Fruit fly (Drosophila melanogaster) whole organism, embryonic: ENCODE measurements around the gene gce.

Experiments
- CG10147 ChIP-seq: fragments of 200-800 bp; sonication (Bioruptor generic); optimal IDR thresholded peaks from 2 replicates; lab custom pipeline; 2019; ENCODE audit warnings: missing biosample characterization, mild to moderate bottlenecking, missing genetic modification characterization, moderate library complexity
- CG10209 ChIP-seq: fragments of 200-800 bp; sonication (Bioruptor generic); optimal IDR thresholded peaks from 3 replicates; lab custom pipeline; 2017; ENCODE audit warnings: missing biosample characterization, mild to moderate bottlenecking, missing genetic modification characterization, missing genetic modification reagents
- CG12219 ChIP-seq: fragments of 200-800 bp; sonication (Bioruptor generic); optimal IDR thresholded peaks from 3 replicates; lab custom pipeline; 2018; ENCODE audit warnings: missing biosample characterization, mild to moderate bottlenecking, missing genetic modification characterization
- CG13424 ChIP-seq: fragments of 200-800 bp; sonication (Bioruptor generic); optimal IDR thresholded peaks from 2 replicates; lab custom pipeline; 2019; ENCODE audit warnings: missing biosample characterization, mild to moderate bottlenecking, missing genetic modification characterization, moderate library complexity
- CG14050 ChIP-seq: fragments of 200-800 bp; sonication (Bioruptor generic); IDR thresholded peaks from 3 replicates; pipeline ENCODE4 v1.3.6; 2022; ENCODE audit warnings: missing biosample characterization, missing genetic modification characterization
- CG15514 ChIP-seq: fragments of 200-800 bp; sonication (Bioruptor generic); optimal IDR thresholded peaks from 3 replicates; lab custom pipeline; 2017; ENCODE audit warnings: missing biosample characterization, missing genetic modification characterization, mild to moderate bottlenecking, moderate library complexity, missing genetic modification reagents
- CG17186 ChIP-seq: fragments of 200-800 bp; sonication (Bioruptor generic); optimal IDR thresholded peaks from 3 replicates; lab custom pipeline; 2017; ENCODE audit warnings: missing biosample characterization, missing genetic modification reagents, missing genetic modification characterization
- CG17328 ChIP-seq: fragments of 200-800 bp; sonication (Bioruptor generic); IDR thresholded peaks from 2 replicates; pipeline ENCODE4 v1.3.6; 2022; ENCODE audit warnings: missing biosample characterization, missing genetic modification characterization
- CG1792 ChIP-seq: fragments of 200-800 bp; sonication (Bioruptor generic); optimal IDR thresholded peaks from 2 replicates; lab custom pipeline; 2016; ENCODE audit warnings: missing biosample characterization, missing genetic modification characterization
- CG2678 ChIP-seq: fragments of 200-800 bp; sonication (Bioruptor generic); optimal IDR thresholded peaks from 3 replicates; lab custom pipeline; 2019; ENCODE audit warnings: missing biosample characterization, mild to moderate bottlenecking, missing genetic modification characterization, moderate library complexity
- CG30403 ChIP-seq: fragments of 200-800 bp; sonication (Bioruptor generic); optimal IDR thresholded peaks from 3 replicates; lab custom pipeline; 2016; ENCODE audit warnings: missing biosample characterization, missing genetic modification characterization
- CG31388 ChIP-seq: fragments of 200-800 bp; sonication (Bioruptor generic); optimal IDR thresholded peaks from 2 replicates; lab custom pipeline; 2016; ENCODE audit warnings: missing biosample characterization, missing genetic modification characterization
- CG32532 ChIP-seq: fragments of 200-800 bp; sonication (Bioruptor generic); IDR thresholded peaks from 2 replicates; pipeline ENCODE4 v1.3.6; 2022; ENCODE audit warnings: missing biosample characterization, missing genetic modification characterization
- CG32772 ChIP-seq: fragments of 200-800 bp; sonication (Bioruptor generic); IDR thresholded peaks from 2 replicates; pipeline ENCODE4 v1.3.6; 2022; ENCODE audit warnings: missing biosample characterization, missing genetic modification characterization
- CG34376 ChIP-seq: fragments of 200-800 bp; sonication (Bioruptor generic); optimal IDR thresholded peaks from 2 replicates; lab custom pipeline; 2018; ENCODE audit warnings: missing biosample characterization, mild to moderate bottlenecking, missing genetic modification characterization
- CG43689 ChIP-seq: fragments of 200-800 bp; sonication (Bioruptor generic); IDR thresholded peaks from 2 replicates; pipeline ENCODE4 v1.3.6; 2022; ENCODE audit warnings: missing biosample characterization, missing genetic modification characterization
- CG4617 ChIP-seq: fragments of 200-800 bp; sonication (Bioruptor generic); optimal IDR thresholded peaks from 3 replicates; lab custom pipeline; 2016; ENCODE audit warnings: missing biosample characterization, missing genetic modification characterization, borderline replicate concordance
- CG6175 ChIP-seq: fragments of 200-800 bp; sonication (Bioruptor generic); IDR thresholded peaks from 3 replicates; pipeline ENCODE4 v1.3.6; 2022; ENCODE audit warnings: missing biosample characterization, missing genetic modification characterization
- CG7357 ChIP-seq: fragments of 200-800 bp; sonication (Bioruptor generic); IDR thresholded peaks from 3 replicates; pipeline ENCODE4 v1.3.6; 2022; ENCODE audit warnings: missing biosample characterization, missing genetic modification characterization
- CG8359 ChIP-seq: fragments of 200-800 bp; sonication (Bioruptor generic); optimal IDR thresholded peaks from 2 replicates; lab custom pipeline; 2017; ENCODE audit warnings: missing biosample characterization, mild to moderate bottlenecking, missing genetic modification characterization, borderline replicate concordance
- CG8944 ChIP-seq: fragments of 200-800 bp; sonication (Bioruptor generic); optimal IDR thresholded peaks from 3 replicates; lab custom pipeline; 2016; ENCODE audit warnings: missing biosample characterization, missing genetic modification characterization
- CG9727 ChIP-seq: fragments of 200-800 bp; sonication (Bioruptor generic); optimal IDR thresholded peaks from 3 replicates; lab custom pipeline; 2017; ENCODE audit warnings: missing biosample characterization, mild to moderate bottlenecking, missing genetic modification characterization
- D19A ChIP-seq: fragments of 200-800 bp; optimal IDR thresholded peaks from 3 replicates; lab custom pipeline; 2019; ENCODE audit warnings: missing biosample characterization, mild to moderate bottlenecking, missing genetic modification characterization, moderate library complexity
- Eip74EF ChIP-seq, 2 experiments: fragments of 200-800 bp in 1 of 2; fragments of >200 bp in 1 of 2; sonication (Bioruptor generic) in 1 of 2; optimal IDR thresholded peaks; 2 replicates each; lab custom pipeline; 2017 to 2019; ENCODE audit warnings: missing biosample characterization in 2 of 2, missing genetic modification characterization in 2 of 2, mild to moderate bottlenecking in 1 of 2, moderate library complexity in 1 of 2
- Ets65A ChIP-seq: fragments of 200-800 bp; sonication (Bioruptor generic); peaks from one replicate; lab custom pipeline; 2016; ENCODE audit warnings: missing biosample characterization, missing genetic modification characterization
- Gsc ChIP-seq: fragments of 200-800 bp; sonication (Bioruptor generic); IDR thresholded peaks from 2 replicates; pipeline ENCODE4 v1.3.6; 2022; ENCODE audit warnings: missing biosample characterization, missing genetic modification characterization
- HLHmδ ChIP-seq: fragments of 200-800 bp; sonication (Bioruptor generic); optimal IDR thresholded peaks from 2 replicates; lab custom pipeline; 2018; ENCODE audit warnings: missing biosample characterization, mild to moderate bottlenecking, missing genetic modification characterization, moderate library complexity
- MTF-1 ChIP-seq: fragments of 200-800 bp; sonication (Bioruptor generic); optimal IDR thresholded peaks from 2 replicates; lab custom pipeline; 2018; ENCODE audit warnings: missing biosample characterization, mild to moderate bottlenecking, missing genetic modification characterization, borderline replicate concordance
- Max ChIP-seq: fragments of 200-800 bp; sonication (Bioruptor generic); optimal IDR thresholded peaks from 2 replicates; lab custom pipeline; 2016; ENCODE audit warnings: missing biosample characterization, mild to moderate bottlenecking, missing genetic modification characterization
- Mes4 ChIP-seq: fragments of 200-800 bp; sonication (Bioruptor generic); optimal IDR thresholded peaks from 2 replicates; lab custom pipeline; 2016; ENCODE audit warnings: missing biosample characterization, missing genetic modification characterization
- Ssrp ChIP-seq: fragments of 200-800 bp; sonication (Bioruptor generic); optimal IDR thresholded peaks from 2 replicates; lab custom pipeline; 2018; ENCODE audit warnings: missing biosample characterization, mild to moderate bottlenecking, missing genetic modification characterization, moderate library complexity
- bigmax ChIP-seq: fragments of 200-800 bp; sonication (Bioruptor generic); optimal IDR thresholded peaks from 2 replicates; lab custom pipeline; 2018; ENCODE audit warnings: missing biosample characterization, mild to moderate bottlenecking, missing genetic modification characterization
- chinmo ChIP-seq: fragments of 200-800 bp; sonication (Bioruptor generic); IDR thresholded peaks from 4 replicates; pipeline ENCODE4 v1.3.6; 2022; ENCODE audit warnings: missing biosample characterization, missing genetic modification characterization; ENCODE audit not compliant: partially characterized antibody
- dmrt99B ChIP-seq: fragments of 200-800 bp; sonication (Bioruptor generic); optimal IDR thresholded peaks from 2 replicates; lab custom pipeline; 2018; ENCODE audit warnings: missing biosample characterization, mild to moderate bottlenecking, missing genetic modification characterization, moderate library complexity
- dpn ChIP-seq, 2 experiments: fragments of 200-800 bp; sonication (Bioruptor generic); optimal IDR thresholded peaks; 3 replicates each; lab custom pipeline; 2016; ENCODE audit warnings: missing biosample characterization in 2 of 2, missing genetic modification characterization in 2 of 2
- fu2 ChIP-seq: fragments of 200-800 bp; sonication (Bioruptor generic); optimal IDR thresholded peaks from 2 replicates; lab custom pipeline; 2016; ENCODE audit warnings: missing biosample characterization, missing genetic modification characterization
- nerfin-2 ChIP-seq: fragments of 200-800 bp; sonication (Bioruptor generic); IDR thresholded peaks from 2 replicates; pipeline ENCODE4 v1.3.6; 2022; ENCODE audit warnings: missing biosample characterization, missing genetic modification characterization; ENCODE audit not compliant: partially characterized antibody
- pan ChIP-seq, 4 experiments: fragments of >200 bp in 3 of 4; fragments of 200-800 bp in 1 of 4; sonication (Bioruptor generic) in 1 of 4; optimal IDR thresholded peaks in 3 of 4; IDR thresholded peaks in 1 of 4; 2 replicates each; pipeline versions ENCODE4 v1.3.6 to Lab custom; 2017 to 2022; ENCODE audit warnings: missing biosample characterization in 2 of 4, missing genetic modification characterization in 2 of 4, mixed read lengths in 1 of 4
- pb ChIP-seq: fragments of 200-800 bp; sonication (Bioruptor generic); optimal IDR thresholded peaks from 3 replicates; lab custom pipeline; 2016; ENCODE audit warnings: missing biosample characterization, missing genetic modification characterization
- pum ChIP-seq: fragments of 200-800 bp; sonication (Bioruptor generic); optimal IDR thresholded peaks from 2 replicates; lab custom pipeline; 2016; ENCODE audit warnings: missing biosample characterization, missing genetic modification characterization
- pzg ChIP-seq: fragments of 200-800 bp; sonication (Bioruptor generic); optimal IDR thresholded peaks from 3 replicates; lab custom pipeline; 2018; ENCODE audit warnings: missing biosample characterization, mild to moderate bottlenecking, missing genetic modification characterization, moderate library complexity
- repo ChIP-seq: fragments of 200-800 bp; sonication (Bioruptor generic); optimal IDR thresholded peaks from 2 replicates; lab custom pipeline; 2016; ENCODE audit warnings: missing biosample characterization, missing genetic modification characterization
- rib ChIP-seq: fragments of 200-800 bp; sonication (Bioruptor generic); IDR thresholded peaks from 2 replicates; pipeline ENCODE4 v1.3.6; 2022; ENCODE audit warnings: missing biosample characterization, missing genetic modification characterization
- slbo ChIP-seq: fragments of 200-800 bp; sonication (Bioruptor generic); IDR thresholded peaks from 2 replicates; pipeline ENCODE4 v1.3.6; 2022; ENCODE audit warnings: missing biosample characterization, missing genetic modification characterization
- sna ChIP-seq: fragments of 200-800 bp; sonication (Bioruptor generic); IDR thresholded peaks from 2 replicates; pipeline ENCODE4 v1.3.6; 2022; ENCODE audit warnings: missing biosample characterization, missing genetic modification characterization; ENCODE audit not compliant: partially characterized antibody
- sr ChIP-seq: fragments of 200-800 bp; sonication (Bioruptor generic); IDR thresholded peaks from 3 replicates; pipeline ENCODE4 v1.3.6; 2022; ENCODE audit warnings: missing biosample characterization, missing genetic modification characterization
- zfh1 ChIP-seq: fragments of 200-800 bp; sonication (Bioruptor generic); IDR thresholded peaks from 3 replicates; pipeline ENCODE4 v1.3.6; 2022; ENCODE audit warnings: missing biosample characterization, missing genetic modification characterization

gce gene

DNA sequence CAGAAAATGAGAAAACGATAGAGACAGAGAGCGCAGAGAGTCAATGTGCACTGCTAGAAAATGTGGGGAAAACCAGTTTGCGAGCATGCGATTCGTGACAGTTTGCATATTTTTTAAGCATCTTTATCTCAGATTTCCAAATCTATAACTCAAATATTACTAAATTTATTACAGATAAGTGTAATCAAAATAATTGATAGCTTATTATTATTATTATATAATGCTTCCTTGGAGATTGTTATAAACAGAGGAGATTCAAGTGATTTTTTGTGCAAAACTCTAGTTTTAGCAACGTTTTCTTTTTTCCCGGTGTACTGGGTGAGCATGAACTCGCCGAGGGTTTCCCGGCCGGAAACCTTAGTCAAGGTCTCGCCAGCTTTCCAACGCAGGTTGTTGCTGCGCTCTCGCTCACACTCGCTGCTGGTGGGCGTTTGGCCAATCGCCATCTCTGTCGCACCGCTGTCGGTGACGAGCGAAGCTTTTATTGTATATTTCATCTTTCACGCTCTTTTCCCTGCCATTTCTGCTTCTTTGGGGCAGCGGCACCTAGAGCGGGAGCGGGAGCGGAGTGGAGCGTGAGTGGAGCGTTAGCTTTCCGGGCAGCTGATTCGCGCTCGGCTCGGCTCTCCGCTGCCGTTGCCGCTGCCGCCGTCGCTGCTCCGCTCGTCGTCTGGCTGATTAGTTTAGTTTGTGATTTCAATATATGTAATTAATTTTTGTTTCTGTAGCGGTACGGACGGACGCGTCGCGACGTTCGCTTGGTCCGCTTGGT lies 918 bp downstream of the gce start (continued):
- TF ChIP-seq CG31388 (GFP tag; lab: Kevin White, UChicago) (peak; percentile 87), sr (peak; percentile 80), CG13424 (tag; lab: Kevin White, UChicago) (peak; percentile 98), CG12219 (peak; percentile 95), CG8944 (GFP tag; lab: Kevin White, UChicago) (peak; percentile 59), Max (GFP tag; lab: Kevin White, UChicago) (peak; percentile 95), CG7357 (GFP tag; lab: Robert Waterston, UW) (peak; percentile 94), rib (peak; percentile 95), CG10147 (GFP tag; lab: Kevin White, UChicago) (peak; percentile 98), dmrt99B (tag; lab: Kevin White, UChicago) (peak; percentile 99), CG4617 (GFP tag; lab: Kevin White, UChicago) (peak; percentile 89), CG17328 (GFP tag; lab: Robert Waterston, UW) (peak; percentile 92), Ssrp (peak; percentile 98), CG17186 (GFP tag; lab: Kevin White, UChicago) (peak; percentile 79), pzg (GFP tag; lab: Kevin White, UChicago) (peak; percentile 11), pan (optimal IDR thresholded peaks at IDR 0.05; lab: Kevin White, UChicago) (no peak), pan (GFP tag; optimal IDR thresholded peaks at IDR 0.05 in 1 of 2, IDR thresholded peaks at IDR 0.05 in 1 of 2) (peak in 1 of 2 experiments; percentile 97), CG14050 (peak; percentile 96), pum (peak; percentile 55), dpn (GFP tag; optimal IDR thresholded peaks at IDR 0.05; lab: Kevin White, UChicago) (peak; percentile 80 to 96), nerfin-2 (GFP tag; lab: Robert Waterston, UW) (no peak), CG8359 (GFP tag; lab: Kevin White, UChicago) (peak; percentile 91), D19A (tag; lab: Kevin White, UChicago) (peak; percentile 95), CG10209 (GFP tag; lab: Kevin White, UChicago) (peak; percentile 98), zfh1 (GFP tag; lab: Robert Waterston, UW) (peak; percentile 93), pb (GFP tag; lab: Kevin White, UChicago) (peak; percentile 16), CG43689 (GFP tag; lab: Robert Waterston, UW) (peak; percentile 90), bigmax (GFP tag; lab: Kevin White, UChicago) (peak; percentile 29), CG34376 (GFP tag; lab: Kevin White, UChicago) (peak; percentile 98), CG1792 (GFP tag; lab: Kevin White, UChicago) (peak; percentile 28), CG2678 (tag; lab: Kevin White, UChicago) (peak; percentile 99), slbo (GFP tag; lab: Robert Waterston, UW) (peak; percentile 98), CG6175 (GFP tag; lab: Robert Waterston, UW) (peak; percentile 89), repo (peak; percentile 44), fu2 (GFP tag; lab: Kevin White, UChicago) (peak; percentile 76), HLHmδ (GFP tag; lab: Kevin White, UChicago) (peak; percentile 5), Mes4 (GFP tag; lab: Kevin White, UChicago) (peak; percentile 52), MTF-1 (GFP tag; lab: Kevin White, UChicago) (peak; percentile 83), CG15514 (peak; percentile 91), CG32772 (GFP tag; lab: Robert Waterston, UW) (peak; percentile 96), Ets65A (GFP tag; lab: Kevin White, UChicago) (peak; percentile 95), CG30403 (peak; percentile 99), CG9727 (GFP tag; lab: Kevin White, UChicago) (peak; percentile 97), chinmo (GFP tag; lab: Robert Waterston, UW) (peak; percentile 77; the same call in 1 of the 4 replicates), Gsc (GFP tag; lab: Robert Waterston, UW) (peak; percentile 95), sna (GFP tag; lab: Robert Waterston, UW) (0 out of 2 replicates have a peak, but pooled peaks have one; percentile 30), Eip74EF (GFP tag; optimal IDR thresholded peaks at IDR 0.05; lab: Kevin White, UChicago) (peak in 1 of 2 experiments; percentile 98), CG32532 (GFP tag; lab: Robert Waterston, UW) (peak; percentile 97)
